Worm (Caenorhabditis elegans) whole organism, L4 larva: ENCODE measurements around the gene K08D8.11.

Source experiments
- F26F4.8 ChIP-seq: fragments of 200-800 bp; sonication (Bioruptor generic); conservative IDR thresholded peaks from 2 replicates; pipeline ENCODE4 v1.3.6; 2022; ENCODE audit warnings: missing genetic modification characterization, missing compliant biosample characterization
- R02D3.7 ChIP-seq: fragments of 150-350 bp; sonication (generic microtip); optimal IDR thresholded peaks from 3 replicates; lab custom pipeline; 2014; ENCODE audit warnings: missing biosample characterization, missing genetic modification characterization
- T20F7.1 ChIP-seq: fragments of 200-800 bp; sonication (Bioruptor generic); optimal IDR thresholded peaks from 2 replicates; lab custom pipeline; 2018; ENCODE audit warnings: mild to moderate bottlenecking, missing genetic modification characterization, missing compliant biosample characterization
- T26A8.4 ChIP-seq: fragments of 200-800 bp; sonication (Bioruptor generic); IDR thresholded peaks from 2 replicates; pipeline ENCODE4 v1.3.6; 2022; ENCODE audit warnings: missing genetic modification characterization, missing compliant biosample characterization
- Y105C5A.15 ChIP-seq: fragments of 200-800 bp; sonication (Bioruptor generic); IDR thresholded peaks from 2 replicates; pipeline ENCODE4 v1.3.6; 2022; ENCODE audit warnings: missing genetic modification characterization, missing compliant biosample characterization
- Y48G9A.11 ChIP-seq: fragments of 200-800 bp; sonication (Bioruptor generic); IDR thresholded peaks from 2 replicates; pipeline ENCODE4 v1.3.6; 2022; ENCODE audit warnings: missing genetic modification reagents, missing genetic modification characterization, missing compliant biosample characterization
- Y75B8A.6 ChIP-seq: fragments of 200-800 bp; sonication (Bioruptor generic); IDR thresholded peaks from 2 replicates; pipeline ENCODE4 v1.3.6; 2022; ENCODE audit warnings: missing genetic modification reagents, missing genetic modification characterization, missing compliant biosample characterization
- ZK546.5 ChIP-seq, 2 experiments: sonication (generic microtip); optimal IDR thresholded peaks; 2 replicates each; lab custom pipeline; 2017; ENCODE audit warnings: missing biosample characterization in 2 of 2, missing genetic modification characterization in 2 of 2
- aha-1 ChIP-seq: fragments of 150-350 bp; peaks from one replicate; lab custom pipeline; 2014; ENCODE audit warnings: missing biosample characterization, missing genetic modification characterization
- cey-2 ChIP-seq: sonication (generic microtip); optimal IDR thresholded peaks from 3 replicates; lab custom pipeline; 2017; ENCODE audit warnings: missing genetic modification characterization, mild to moderate bottlenecking, missing compliant biosample characterization, antibody characterized with exemption, borderline replicate concordance; ENCODE audit not compliant: insufficient read depth
- daf-16 ChIP-seq, 3 experiments: sonication (generic microtip); optimal IDR thresholded peaks; 2 replicates each; lab custom pipeline; 2016 to 2017; ENCODE audit warnings: missing genetic modification characterization in 3 of 3, missing genetic modification reagents in 3 of 3, mild to moderate bottlenecking in 2 of 3, missing compliant biosample characterization in 2 of 3, missing biosample characterization in 1 of 3, moderate library complexity in 1 of 3
- dmd-6 ChIP-seq: fragments of 200-800 bp; sonication (Bioruptor generic); IDR thresholded peaks from 2 replicates; pipeline ENCODE4 v1.3.6; 2022; ENCODE audit warnings: missing genetic modification reagents, missing genetic modification characterization, missing compliant biosample characterization
- duxl-1 ChIP-seq: sonication (generic microtip); optimal IDR thresholded peaks from 2 replicates; lab custom pipeline; 2016; ENCODE audit warnings: mild to moderate bottlenecking, missing genetic modification characterization, moderate library complexity, missing compliant biosample characterization; ENCODE audit not compliant: poor library complexity
- dve-1 ChIP-seq: sonication (generic microtip); optimal IDR thresholded peaks from 2 replicates; lab custom pipeline; 2017; ENCODE audit warnings: antibody characterized with exemption, mild to moderate bottlenecking, missing genetic modification characterization, missing compliant biosample characterization; ENCODE audit not compliant: insufficient read depth
- hlh-11 ChIP-seq: fragments of 200-800 bp; sonication (Bioruptor generic); optimal IDR thresholded peaks from 2 replicates; lab custom pipeline; 2018; ENCODE audit warnings: mild to moderate bottlenecking, missing genetic modification characterization, missing compliant biosample characterization
- hlh-30 ChIP-seq: sonication (generic microtip); optimal IDR thresholded peaks from 2 replicates; lab custom pipeline; 2017; ENCODE audit warnings: antibody characterized with exemption, mild to moderate bottlenecking, missing genetic modification characterization, missing compliant biosample characterization; ENCODE audit not compliant: insufficient read depth
- hmg-1.1 ChIP-seq: fragments of 200-800 bp; sonication (Bioruptor generic); IDR thresholded peaks from 2 replicates; pipeline ENCODE4 v1.3.6; 2022; ENCODE audit warnings: missing genetic modification reagents, missing genetic modification characterization, missing compliant biosample characterization
- lim-7 ChIP-seq: fragments of 200-800 bp; sonication (Bioruptor generic); IDR thresholded peaks from 2 replicates; pipeline ENCODE4 v1.3.6; 2022; ENCODE audit warnings: missing genetic modification characterization, missing compliant biosample characterization
- lin-1 ChIP-seq: fragments of 200-800 bp; sonication (Bioruptor generic); IDR thresholded peaks from 2 replicates; pipeline ENCODE4 v1.3.6; 2022; ENCODE audit warnings: missing genetic modification reagents, missing genetic modification characterization, missing compliant biosample characterization
- lin-15B ChIP-seq: fragments of 150-350 bp; sonication (generic microtip); optimal IDR thresholded peaks from 3 replicates; lab custom pipeline; 2014; ENCODE audit warnings: missing biosample characterization, missing genetic modification characterization
- mdl-1 ChIP-seq, 2 experiments: fragments of 150-350 bp in 1 of 2; sonication (generic microtip) in 1 of 2; optimal IDR thresholded peaks; 2 replicates each; lab custom pipeline; 2014 to 2017; ENCODE audit warnings: missing biosample characterization in 2 of 2, missing genetic modification characterization in 2 of 2
- mep-1 ChIP-seq: fragments of 150-350 bp; sonication (generic microtip); optimal IDR thresholded peaks from 3 replicates; lab custom pipeline; 2014; ENCODE audit warnings: missing biosample characterization, missing genetic modification characterization
- mes-2 ChIP-seq: sonication (generic microtip); optimal IDR thresholded peaks from 2 replicates; lab custom pipeline; 2016; ENCODE audit warnings: missing genotype, mild to moderate bottlenecking, missing genetic modification characterization, missing compliant biosample characterization; ENCODE audit not compliant: poor library complexity, severe bottlenecking
- nhr-102 ChIP-seq: sonication (generic microtip); optimal IDR thresholded peaks from 2 replicates; lab custom pipeline; 2016; ENCODE audit warnings: mild to moderate bottlenecking, missing genetic modification characterization, moderate library complexity, missing compliant biosample characterization
- nhr-28 ChIP-seq: fragments of 150-350 bp; optimal IDR thresholded peaks from 2 replicates; lab custom pipeline; 2014; ENCODE audit warnings: missing biosample characterization, missing genetic modification characterization
- nhr-48 ChIP-seq: sonication (generic microtip); optimal IDR thresholded peaks from 2 replicates; lab custom pipeline; 2016; ENCODE audit warnings: mild to moderate bottlenecking, missing genetic modification characterization, missing compliant biosample characterization
- nhr-77 ChIP-seq: fragments of 150-350 bp; optimal IDR thresholded peaks from 2 replicates; lab custom pipeline; 2014; ENCODE audit warnings: missing biosample characterization, missing genetic modification characterization
- php-3 ChIP-seq: fragments of 200-800 bp; sonication (Bioruptor generic); IDR thresholded peaks from 2 replicates; pipeline ENCODE4 v1.3.6; 2022; ENCODE audit warnings: missing genetic modification reagents, missing genetic modification characterization, missing compliant biosample characterization
- pqm-1 ChIP-seq: sonication (generic microtip); optimal IDR thresholded peaks from 2 replicates; lab custom pipeline; 2017; ENCODE audit warnings: missing biosample characterization, missing genetic modification characterization
- set-16 ChIP-seq: fragments of 200-800 bp; sonication (Bioruptor generic); IDR thresholded peaks from 2 replicates; pipeline ENCODE4 v1.3.6; 2022; ENCODE audit warnings: missing genetic modification reagents, missing genetic modification characterization, missing compliant biosample characterization
- unc-62 ChIP-seq, 3 experiments: fragments of 150-350 bp in 1 of 3; sonication (generic microtip); optimal IDR thresholded peaks in 2 of 3; peaks in 1 of 3; 1 replicate in 1 of 3; 2 replicates in 2 of 3; lab custom pipeline; 2014 to 2017; ENCODE audit warnings: missing biosample characterization in 3 of 3, missing genetic modification characterization in 3 of 3, missing genetic modification reagents in 3 of 3, missing genotype in 1 of 3
- vab-7 ChIP-seq: fragments of 200-800 bp; sonication (Bioruptor generic); IDR thresholded peaks from 2 replicates; pipeline ENCODE4 v1.3.6; 2022; ENCODE audit warnings: missing genetic modification reagents, missing genetic modification characterization, missing compliant biosample characterization
- zfp-2 ChIP-seq: sonication (generic microtip); optimal IDR thresholded peaks from 2 replicates; lab custom pipeline; 2016; ENCODE audit warnings: mild to moderate bottlenecking, missing genetic modification characterization, missing compliant biosample characterization
- zip-11 ChIP-seq: fragments of 200-800 bp; sonication (Bioruptor generic); IDR thresholded peaks from 2 replicates; pipeline ENCODE4 v1.3.6; 2022; ENCODE audit warnings: missing genetic modification characterization, missing compliant biosample characterization

K08D8.11 gene

ce11 chrIV:12883190-12883589 is 11.9 kb upstream of the K08D8.11 start, which contains the start of gene ZK896.4:
ZK896.4 (minus strand) TSS chrIV:12883290.
- TF ChIP-seq cey-2 (tag; lab: Kevin White, UChicago): no peak
- TF ChIP-seq pqm-1 (tag; lab: Kevin White, UChicago): peak; percentile 39

- TF ChIP-seq unc-62 (GFP tag; optimal IDR thresholded peaks at IDR 0.05 in 1 of 2; lab: Kevin White, UChicago): peak in 1 of 2 experiments; percentile 2
- no peak for TF ChIP-seq unc-62 (tag; optimal IDR thresholded peaks at IDR 0.05; lab: Kevin White, UChicago)
- peak; percentile 3 for TF ChIP-seq nhr-28 (tag; lab: Kevin White, UChicago)
- peak; percentile 13 for TF ChIP-seq pqm-1 (tag; lab: Kevin White, UChicago)
- no peak for TF ChIP-seq daf-16 (GFP tag; optimal IDR thresholded peaks at IDR 0.05; lab: Kevin White, UChicago)
- peak; percentile 28 for TF ChIP-seq daf-16 (tag; optimal IDR thresholded peaks at IDR 0.05; lab: Kevin White, UChicago)
- TF ChIP-seq Y105C5A.15 (GFP tag; lab: Robert Waterston, UW): no peak
- no peak for TF ChIP-seq R02D3.7 (tag; lab: Kevin White, UChicago)
- peak; percentile 83 for TF ChIP-seq aha-1 (tag; lab: Kevin White, UChicago)
- no peak for TF ChIP-seq zip-11 (GFP tag; lab: Robert Waterston, UW)
- TF ChIP-seq, all 104 proteins: peak for 5
Measured at ce11 chrIV:12886012-12886411, 9.1 kb upstream of the K08D8.11 start.

ce11 chrIV:12890445-12890844 is 4.7 kb upstream of the K08D8.11 start, which contains the start of gene K08D8.6:
K08D8.6 (minus strand) TSS chrIV:12890508.
- TF ChIP-seq php-3 (peak; percentile 88), vab-7 (no peak), F26F4.8 (no peak), lin-15B (tag; lab: Kevin White, UChicago) (no peak), nhr-102 (tag; lab: Kevin White, UChicago) (peak; percentile 14), mes-2 (tag; lab: Kevin White, UChicago) (peak; percentile 5), mdl-1 (tag; optimal IDR thresholded peaks at IDR 0.05; lab: Kevin White, UChicago) (no peak), duxl-1 (tag; lab: Kevin White, UChicago) (no peak), T26A8.4 (GFP tag; lab: Robert Waterston, UW) (no peak), nhr-48 (peak; percentile 73), pqm-1 (tag; lab: Kevin White, UChicago) (peak; percentile 88), dmd-6 (GFP tag; lab: Robert Waterston, UW) (peak; percentile 94), nhr-77 (peak; percentile 52), dve-1 (tag; lab: Kevin White, UChicago) (peak; percentile 40), Y75B8A.6 (GFP tag; lab: Robert Waterston, UW) (no peak), nhr-28 (tag; lab: Kevin White, UChicago) (peak; percentile 67), lin-1 (GFP tag; lab: Robert Waterston, UW) (peak; percentile 70), mep-1 (tag; lab: Kevin White, UChicago) (no peak), hlh-11 (tag; lab: Kevin White, UChicago) (peak; percentile 62), Y48G9A.11 (GFP tag; lab: Robert Waterston, UW) (no peak), unc-62 (GFP tag; optimal IDR thresholded peaks at IDR 0.05 in 1 of 2; lab: Kevin White, UChicago) (no peak), unc-62 (tag; optimal IDR thresholded peaks at IDR 0.05; lab: Kevin White, UChicago) (no peak), ZK546.5 (tag; optimal IDR thresholded peaks at IDR 0.05; lab: Kevin White, UChicago) (no peak), zfp-2 (tag; lab: Kevin White, UChicago) (no peak), set-16 (GFP tag; lab: Robert Waterston, UW) (no peak), lim-7 (no peak), T20F7.1 (no peak), hlh-30 (tag; lab: Kevin White, UChicago) (no peak), hmg-1.1 (GFP tag; lab: Robert Waterston, UW) (no peak), daf-16 (GFP tag; optimal IDR thresholded peaks at IDR 0.05; lab: Kevin White, UChicago) (no peak), daf-16 (tag; optimal IDR thresholded peaks at IDR 0.05; lab: Kevin White, UChicago) (peak; percentile 75)
